Worm (Caenorhabditis elegans): ENCODE results near the gene F44B9.5.

- no peak for TF ChIP-seq pag-3 (tag; optimal IDR thresholded peaks at IDR 0.05; ENCODE audit: borderline replicate concordance)
- no peak for TF ChIP-seq dve-1 (tag; optimal IDR thresholded peaks at IDR 0.05)
- TF ChIP-seq pqm-1 (tag; optimal IDR thresholded peaks at IDR 0.05), result no peak
- TF ChIP-seq nfya-1 (tag; optimal IDR thresholded peaks at IDR 0.05), result no peak
- no peak for TF ChIP-seq ceh-14 (tag; optimal IDR thresholded peaks at IDR 0.05)
- no peak for TF ChIP-seq tbx-7 (tag; optimal IDR thresholded peaks at IDR 0.05)
- TF ChIP-seq unc-55 (GFP tag; optimal IDR thresholded peaks at IDR 0.05), result no peak
- no peak for TF ChIP-seq fkh-10 (GFP tag; optimal IDR thresholded peaks at IDR 0.05)
These were observed 29.4 kb upstream of the F44B9.5 start, which contains the start of gene K12H4.3 for ce11 chrIII:8045734-8046133.
